Worm (Caenorhabditis elegans) whole organism, L4/young adult: ENCODE data around the gene ZK262.2.

Source experiments
- W03F9.2 ChIP-seq: fragments of 150-350 bp; optimal IDR thresholded peaks from 2 replicates; lab custom pipeline; 2014; ENCODE audit warnings: missing biosample characterization, missing genetic modification characterization
- dao-5 ChIP-seq: sonication (generic microtip); optimal IDR thresholded peaks from 2 replicates; lab custom pipeline; 2016; ENCODE audit warnings: missing genotype, missing genetic modification characterization, moderate library complexity, missing compliant biosample characterization
- him-1 ChIP-seq: sonication (generic microtip); optimal IDR thresholded peaks from 2 replicates; lab custom pipeline; 2016; ENCODE audit warnings: missing genotype, missing genetic modification reagents, missing genetic modification characterization, missing compliant biosample characterization

DNA sequence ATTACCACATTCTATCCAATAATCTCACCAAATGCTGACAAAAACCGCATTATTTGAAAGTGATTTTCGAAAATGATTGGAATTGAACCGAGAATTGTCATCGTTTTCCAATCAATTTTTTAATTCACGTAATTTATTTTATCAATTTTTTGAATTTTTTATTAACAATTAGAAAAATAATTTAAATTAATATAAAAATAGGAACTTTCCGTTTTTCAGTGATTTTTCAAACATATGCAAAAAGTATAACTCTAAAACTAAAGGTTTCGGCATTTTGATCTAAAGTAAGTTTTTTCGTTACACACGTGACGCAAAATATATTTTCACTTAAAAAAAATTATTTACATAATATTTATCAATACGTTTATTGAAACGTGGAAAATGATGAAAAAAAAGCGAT, 18.6 kb downstream of the ZK262.2 start, which contains the start of gene Y51A2B.6:
- TF ChIP-seq him-1 (tag; lab: Kevin White, UChicago) (no peak), dao-5 (no peak), W03F9.2 (tag; lab: Kevin White, UChicago) (no peak)
